Fruit fly (Drosophila melanogaster): ENCODE measurements around the gene CG7059.

DNA sequence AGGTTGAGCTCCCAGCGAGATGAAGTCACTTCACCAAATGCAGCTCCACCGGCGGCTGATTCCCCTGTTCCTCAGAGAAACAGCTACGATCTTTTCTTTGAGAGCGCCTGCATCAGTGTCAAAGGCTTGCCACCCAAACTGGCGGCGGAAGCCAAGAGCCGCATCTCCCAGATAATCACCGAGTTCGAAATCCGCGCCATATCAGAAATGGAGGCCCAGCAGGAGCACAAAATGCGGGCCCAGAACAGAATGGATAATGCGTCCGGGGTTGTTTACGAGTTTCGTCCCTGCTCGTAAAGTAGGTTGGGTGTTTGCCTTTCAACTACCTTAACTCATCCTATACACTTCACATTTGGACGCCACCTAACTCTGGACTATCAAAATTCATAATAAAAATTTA, 7.8 kb upstream of the CG7059 start, which contains the start of gene Gpdh3:
- TF ChIP-seq Sin3A (optimal IDR thresholded peaks at IDR 0.05) = no peak
- TF ChIP-seq Myc (optimal IDR thresholded peaks at IDR 0.05) = no peak
- no peak for TF ChIP-seq psq (optimal IDR thresholded peaks at IDR 0.05)
- TF ChIP-seq insv (optimal IDR thresholded peaks at IDR 0.05) = no peak
- no peak for TF ChIP-seq ttk (optimal IDR thresholded peaks at IDR 0.05)
